Worm (Caenorhabditis elegans) whole organism, L4 larva: ENCODE results near the gene grl-24.

Experiments used
- F26F4.8 ChIP-seq: fragments of 200-800 bp; sonication (Bioruptor generic); conservative IDR thresholded peaks from 2 replicates; pipeline ENCODE4 v1.3.6; 2022; ENCODE audit warnings: missing genetic modification characterization, missing compliant biosample characterization
- ZK546.5 ChIP-seq, 2 experiments: sonication (generic microtip); optimal IDR thresholded peaks; 2 replicates each; lab custom pipeline; 2017; ENCODE audit warnings: missing biosample characterization in 2 of 2, missing genetic modification characterization in 2 of 2
- ceh-62 ChIP-seq: sonication (generic microtip); optimal IDR thresholded peaks from 2 replicates; lab custom pipeline; 2017; ENCODE audit warnings: missing biosample characterization, missing genetic modification characterization
- ceh-82 ChIP-seq: sonication (generic microtip); optimal IDR thresholded peaks from 2 replicates; lab custom pipeline; 2017; ENCODE audit warnings: missing biosample characterization, missing genetic modification characterization
- dpl-1 ChIP-seq: fragments of 150-350 bp; optimal IDR thresholded peaks from 2 replicates; lab custom pipeline; 2014; ENCODE audit warnings: missing biosample characterization, missing genetic modification reagents, missing genetic modification characterization
- fos-1 ChIP-seq: fragments of 150-350 bp; optimal IDR thresholded peaks from 2 replicates; lab custom pipeline; 2014; ENCODE audit warnings: missing biosample characterization, missing genetic modification characterization
- jun-1 ChIP-seq: fragments of 150-350 bp; optimal IDR thresholded peaks from 2 replicates; lab custom pipeline; 2014; ENCODE audit warnings: missing biosample characterization, missing genetic modification reagents, missing genetic modification characterization
- lin-1 ChIP-seq: fragments of 200-800 bp; sonication (Bioruptor generic); IDR thresholded peaks from 2 replicates; pipeline ENCODE4 v1.3.6; 2022; ENCODE audit warnings: missing genetic modification reagents, missing genetic modification characterization, missing compliant biosample characterization
- mxl-3 ChIP-seq: fragments of 200-800 bp; sonication (Bioruptor generic); optimal IDR thresholded peaks from 2 replicates; lab custom pipeline; 2018; ENCODE audit warnings: mild to moderate bottlenecking, missing genetic modification characterization, missing compliant biosample characterization
- nhr-11 ChIP-seq: fragments of 150-350 bp; optimal IDR thresholded peaks from 2 replicates; lab custom pipeline; 2014; ENCODE audit warnings: missing biosample characterization, missing genetic modification characterization
- nhr-28 ChIP-seq: fragments of 150-350 bp; optimal IDR thresholded peaks from 2 replicates; lab custom pipeline; 2014; ENCODE audit warnings: missing biosample characterization, missing genetic modification characterization
- unc-130 ChIP-seq: sonication (generic microtip); optimal IDR thresholded peaks from 2 replicates; lab custom pipeline; 2016; ENCODE audit warnings: missing genetic modification reagents, missing genetic modification characterization, missing compliant biosample characterization
- zfp-2 ChIP-seq: sonication (generic microtip); optimal IDR thresholded peaks from 2 replicates; lab custom pipeline; 2016; ENCODE audit warnings: mild to moderate bottlenecking, missing genetic modification characterization, missing compliant biosample characterization
- ztf-11 ChIP-seq: fragments of 150-350 bp; optimal IDR thresholded peaks from 2 replicates; lab custom pipeline; 2014; ENCODE audit warnings: missing biosample characterization, missing genetic modification characterization

DNA sequence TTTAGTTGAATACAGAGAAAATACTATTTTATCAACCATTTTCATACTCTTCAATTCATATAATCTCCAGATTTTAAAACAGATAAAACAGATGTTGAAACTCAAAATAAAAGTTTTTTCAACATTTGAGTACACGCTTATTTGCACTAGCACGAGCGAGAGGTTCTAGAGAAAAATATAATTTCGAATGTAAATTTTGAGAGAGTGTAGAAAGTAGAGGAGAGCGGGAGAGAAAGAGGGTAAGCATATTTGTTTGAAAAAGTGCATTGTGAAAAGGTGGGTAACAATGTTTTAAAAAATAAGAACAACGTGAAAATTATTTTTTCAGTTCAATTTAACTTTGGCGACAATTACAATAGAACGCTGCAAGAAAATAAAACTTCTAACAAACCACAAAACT lies 7.8 kb downstream of the grl-24 start:
- TF ChIP-seq jun-1 (tag; lab: Kevin White, UChicago) (no peak), zfp-2 (tag; lab: Kevin White, UChicago) (no peak), mxl-3 (GFP tag; lab: Kevin White, UChicago) (no peak), fos-1 (tag; lab: Kevin White, UChicago) (no peak), ceh-62 (tag; lab: Kevin White, UChicago) (no peak), ceh-82 (no peak), dpl-1 (no peak), F26F4.8 (no peak), ZK546.5 (tag; optimal IDR thresholded peaks at IDR 0.05; lab: Kevin White, UChicago) (no peak), nhr-28 (tag; lab: Kevin White, UChicago) (no peak), ztf-11 (no peak), nhr-11 (tag; lab: Kevin White, UChicago) (no peak), unc-130 (GFP tag; lab: Kevin White, UChicago) (no peak), lin-1 (no peak)
